Worm (Caenorhabditis elegans): ENCODE measurements around the gene spat-2.

spat-2 gene

DNA sequence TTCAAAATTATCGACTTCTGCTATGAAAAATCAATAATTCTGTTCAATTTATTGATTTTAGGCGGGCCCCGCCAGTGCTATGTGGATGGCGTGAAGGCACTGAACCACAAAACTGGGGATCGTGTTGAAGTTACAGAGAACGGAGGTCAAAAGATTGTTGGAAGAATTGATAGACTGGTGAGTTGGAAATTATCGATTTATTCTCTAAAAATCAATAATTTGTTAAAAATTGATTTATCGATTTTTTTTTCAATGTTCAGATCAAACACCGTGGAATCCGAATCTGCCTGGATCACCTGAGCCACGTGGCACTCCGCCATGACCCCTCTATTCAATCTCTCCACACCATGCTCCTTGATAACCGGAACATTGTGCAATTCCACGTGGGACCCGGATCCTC lies 33.5 kb downstream of the spat-2 start:
- TF ChIP-seq hmg-4 (GFP tag; optimal IDR thresholded peaks at IDR 0.05) (no peak), scrt-1 (GFP tag; IDR thresholded peaks at IDR 0.05) (no peak), tbx-37 (GFP tag; conservative IDR thresholded peaks at IDR 0.05) (no peak), hmbx-1 (tag; optimal IDR thresholded peaks at IDR 0.05) (no peak), tra-4 (tag; optimal IDR thresholded peaks at IDR 0.05) (no peak), flt-1 (GFP tag; IDR thresholded peaks at IDR 0.05) (no peak), ceh-36 (tag; optimal IDR thresholded peaks at IDR 0.05) (no peak), ama-1 (optimal IDR thresholded peaks at IDR 0.05) (no peak), aly-1 (tag; optimal IDR thresholded peaks at IDR 0.05) (no peak), hnd-1 (tag; optimal IDR thresholded peaks at IDR 0.05) (no peak), F13C5.2 (tag; optimal IDR thresholded peaks at IDR 0.05) (no peak), B0310.2 (tag; optimal IDR thresholded peaks at IDR 0.05) (no peak), ets-7 (tag; optimal IDR thresholded peaks at IDR 0.05) (no peak), sea-1 (GFP tag; conservative IDR thresholded peaks at IDR 0.05) (no peak), ceh-13 (GFP tag; optimal IDR thresholded peaks at IDR 0.05) (no peak), tbx-11 (GFP tag; IDR thresholded peaks at IDR 0.05) (no peak), pes-1 (GFP tag; IDR thresholded peaks at IDR 0.05) (no peak)

DNA sequence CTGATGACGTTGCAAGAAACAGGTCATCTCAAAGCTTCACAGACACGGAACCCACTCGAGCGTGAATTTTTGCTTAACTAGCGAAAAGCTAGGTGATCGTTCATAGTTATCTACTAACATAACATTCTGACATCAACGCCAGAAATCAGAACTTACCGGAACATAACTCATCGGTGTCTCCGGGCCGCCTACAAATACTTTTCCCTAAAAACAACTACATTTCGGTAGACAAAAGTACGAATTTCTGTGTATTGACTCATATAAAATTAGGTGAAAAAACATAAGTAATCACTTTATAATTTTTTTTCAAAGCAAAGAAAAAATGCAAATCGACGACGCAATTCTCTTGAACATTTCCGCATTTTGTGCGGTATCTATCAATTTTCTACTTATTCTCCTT lies 37.5 kb downstream of the spat-2 start, which contains the start of gene str-261:
str-261 (plus strand) TSS at position 301 of the 400 bp plus-strand sequence.
- TF ChIP-seq F13C5.2 (tag; optimal IDR thresholded peaks at IDR 0.05) (no peak), aly-1 (tag; optimal IDR thresholded peaks at IDR 0.05) (no peak), hnd-1 (tag; optimal IDR thresholded peaks at IDR 0.05) (no peak), hmg-4 (GFP tag; optimal IDR thresholded peaks at IDR 0.05) (no peak), ets-7 (tag; optimal IDR thresholded peaks at IDR 0.05) (no peak), scrt-1 (GFP tag; IDR thresholded peaks at IDR 0.05) (no peak), flt-1 (GFP tag; IDR thresholded peaks at IDR 0.05) (no peak), tbx-11 (GFP tag; IDR thresholded peaks at IDR 0.05) (no peak), ceh-36 (tag; optimal IDR thresholded peaks at IDR 0.05) (no peak), ceh-13 (GFP tag; optimal IDR thresholded peaks at IDR 0.05) (no peak), hmbx-1 (tag; optimal IDR thresholded peaks at IDR 0.05) (no peak), tra-4 (tag; optimal IDR thresholded peaks at IDR 0.05) (no peak), pes-1 (GFP tag; IDR thresholded peaks at IDR 0.05) (no peak), tbx-37 (GFP tag; conservative IDR thresholded peaks at IDR 0.05) (no peak), sea-1 (GFP tag; conservative IDR thresholded peaks at IDR 0.05) (no peak), B0310.2 (tag; optimal IDR thresholded peaks at IDR 0.05) (no peak), ama-1 (optimal IDR thresholded peaks at IDR 0.05) (no peak)

DNA sequence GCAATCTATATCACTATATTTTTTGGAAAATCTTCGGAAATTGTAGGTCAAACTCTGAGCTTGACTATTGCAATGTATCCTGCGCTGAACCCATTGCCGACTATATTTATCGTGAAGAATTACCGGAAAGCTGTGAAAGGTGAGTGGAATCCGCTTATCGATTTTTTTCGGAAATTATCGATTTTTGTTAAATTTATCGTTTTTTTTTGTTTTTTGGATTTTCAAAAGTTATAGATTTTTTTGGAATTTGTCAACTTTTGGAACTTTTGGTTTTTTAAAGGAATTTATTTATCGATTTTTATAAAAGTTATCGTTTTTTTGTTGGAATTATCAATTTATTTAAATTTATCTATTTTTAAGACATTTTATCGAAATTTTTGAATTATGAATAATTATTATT lies 40.0 kb downstream of the spat-2 start:
- TF ChIP-seq ama-1 (optimal IDR thresholded peaks at IDR 0.05) (no peak), tra-4 (tag; optimal IDR thresholded peaks at IDR 0.05) (no peak), B0310.2 (tag; optimal IDR thresholded peaks at IDR 0.05) (no peak), ceh-36 (tag; optimal IDR thresholded peaks at IDR 0.05) (no peak), pes-1 (GFP tag; IDR thresholded peaks at IDR 0.05) (no peak), hmbx-1 (tag; optimal IDR thresholded peaks at IDR 0.05) (no peak), hmg-4 (GFP tag; optimal IDR thresholded peaks at IDR 0.05) (no peak), ceh-13 (GFP tag; optimal IDR thresholded peaks at IDR 0.05) (no peak), tbx-37 (GFP tag; conservative IDR thresholded peaks at IDR 0.05) (no peak), hnd-1 (tag; optimal IDR thresholded peaks at IDR 0.05) (no peak), ets-7 (tag; optimal IDR thresholded peaks at IDR 0.05) (no peak)

DNA sequence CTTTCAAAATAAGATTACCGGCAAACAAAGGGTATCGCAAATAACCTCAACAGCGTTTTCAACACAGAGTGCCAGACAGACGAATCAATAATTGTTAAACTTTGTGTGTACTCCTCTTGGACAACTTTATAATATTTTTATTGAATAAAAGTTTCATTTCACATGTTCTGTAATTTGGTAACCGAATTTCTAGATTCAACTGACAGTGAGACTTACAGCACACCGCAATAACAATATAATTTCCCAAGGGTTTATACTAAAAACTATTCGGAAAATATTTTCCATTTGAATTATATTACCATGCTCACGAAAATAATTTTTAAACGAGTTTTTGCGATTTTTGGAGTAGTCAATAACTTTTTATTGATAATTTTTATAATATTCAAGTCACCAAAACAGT lies 40.7 kb downstream of the spat-2 start, which contains the start of gene str-246:
str-246 (plus strand) TSS at position 301 of the 400 bp plus-strand sequence.
- TF ChIP-seq scrt-1 (GFP tag; IDR thresholded peaks at IDR 0.05) (no peak), flt-1 (GFP tag; IDR thresholded peaks at IDR 0.05) (no peak), tbx-37 (GFP tag; conservative IDR thresholded peaks at IDR 0.05) (no peak), F13C5.2 (tag; optimal IDR thresholded peaks at IDR 0.05) (no peak), ceh-13 (GFP tag; optimal IDR thresholded peaks at IDR 0.05) (no peak), aly-1 (tag; optimal IDR thresholded peaks at IDR 0.05) (no peak), pes-1 (GFP tag; IDR thresholded peaks at IDR 0.05) (no peak), B0310.2 (tag; optimal IDR thresholded peaks at IDR 0.05) (no peak)

DNA sequence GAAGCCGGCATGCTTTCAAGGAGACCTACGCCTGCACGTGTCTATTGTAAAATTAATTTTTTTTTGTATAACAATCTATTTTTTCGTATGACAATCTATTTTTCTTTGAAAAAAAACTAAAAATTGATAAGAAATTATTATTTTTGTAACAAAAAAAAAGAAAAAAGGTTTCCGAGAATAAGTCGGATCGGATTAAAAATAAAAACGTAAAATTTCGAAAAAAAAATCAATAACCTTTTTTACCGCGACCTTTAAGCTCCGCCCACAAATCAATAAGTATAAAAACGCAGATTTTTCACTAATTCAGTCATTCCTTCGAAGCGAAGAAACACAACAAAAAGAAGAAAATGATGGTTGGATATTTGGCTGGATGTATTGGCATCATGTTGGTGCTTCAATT lies 42.7 kb downstream of the spat-2 start, which contains the start of gene W09D6.4:
W09D6.4 (plus strand) TSS at position 301 of the 400 bp plus-strand sequence.
- TF ChIP-seq hmg-4 (GFP tag; optimal IDR thresholded peaks at IDR 0.05), result no peak

DNA sequence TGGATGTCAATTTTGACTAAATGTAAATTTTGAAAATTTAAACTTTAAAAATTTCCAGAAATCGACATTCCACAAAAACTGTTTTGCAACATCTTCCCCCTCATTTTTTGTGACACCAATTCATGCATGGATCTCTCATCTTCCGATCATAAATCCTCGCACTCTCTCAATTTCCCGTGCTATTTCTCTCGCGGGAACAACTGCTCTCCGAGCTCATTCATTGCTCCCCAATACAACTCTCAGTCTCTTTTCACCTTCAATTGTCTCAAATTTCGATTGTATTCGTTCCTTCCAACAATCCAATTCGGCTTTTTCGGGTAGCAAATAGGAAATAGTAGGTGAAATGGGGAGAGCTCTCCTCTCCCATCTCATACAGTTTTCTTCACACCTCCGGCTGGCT lies 45.9 kb downstream of the spat-2 start:
- TF ChIP-seq hmbx-1 (tag; optimal IDR thresholded peaks at IDR 0.05) (no peak), F13C5.2 (tag; optimal IDR thresholded peaks at IDR 0.05) (no peak), ceh-36 (tag; optimal IDR thresholded peaks at IDR 0.05) (no peak), tbx-11 (GFP tag; IDR thresholded peaks at IDR 0.05) (no peak), tbx-37 (GFP tag; conservative IDR thresholded peaks at IDR 0.05) (no peak), tra-4 (tag; optimal IDR thresholded peaks at IDR 0.05) (no peak), aly-1 (tag; optimal IDR thresholded peaks at IDR 0.05) (no peak), ceh-13 (GFP tag; optimal IDR thresholded peaks at IDR 0.05) (no peak), hmg-4 (GFP tag; optimal IDR thresholded peaks at IDR 0.05) (no peak), ama-1 (optimal IDR thresholded peaks at IDR 0.05) (no peak), ets-7 (tag; optimal IDR thresholded peaks at IDR 0.05) (no peak), hnd-1 (tag; optimal IDR thresholded peaks at IDR 0.05) (no peak), pes-1 (GFP tag; IDR thresholded peaks at IDR 0.05) (no peak), sea-1 (GFP tag; conservative IDR thresholded peaks at IDR 0.05) (no peak), flt-1 (GFP tag; IDR thresholded peaks at IDR 0.05) (no peak), scrt-1 (GFP tag; IDR thresholded peaks at IDR 0.05) (no peak), B0310.2 (tag; optimal IDR thresholded peaks at IDR 0.05) (no peak)

DNA sequence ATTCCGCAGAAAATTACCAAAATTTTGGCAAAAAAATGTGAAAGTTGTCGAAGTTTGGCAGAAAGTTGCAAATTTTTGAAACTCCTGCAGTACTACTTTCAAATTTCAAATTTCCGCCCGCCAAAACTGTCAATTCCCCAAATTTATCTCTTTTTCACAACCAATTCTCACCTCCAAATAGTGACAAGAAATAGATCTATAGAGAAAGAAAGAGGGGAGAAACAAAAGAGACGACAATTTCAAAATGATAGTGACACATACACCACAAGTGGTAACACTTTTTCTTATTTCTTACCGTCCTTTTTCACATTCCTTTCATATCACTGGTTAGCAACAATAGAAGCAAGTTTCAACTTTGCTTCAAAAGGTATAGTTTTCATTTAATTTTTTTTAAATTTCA lies 47.3 kb downstream of the spat-2 start:
- no peak for TF ChIP-seq hnd-1 (tag; optimal IDR thresholded peaks at IDR 0.05)
- TF ChIP-seq B0310.2 (tag; optimal IDR thresholded peaks at IDR 0.05), result no peak
- no peak for TF ChIP-seq aly-1 (tag; optimal IDR thresholded peaks at IDR 0.05)

DNA sequence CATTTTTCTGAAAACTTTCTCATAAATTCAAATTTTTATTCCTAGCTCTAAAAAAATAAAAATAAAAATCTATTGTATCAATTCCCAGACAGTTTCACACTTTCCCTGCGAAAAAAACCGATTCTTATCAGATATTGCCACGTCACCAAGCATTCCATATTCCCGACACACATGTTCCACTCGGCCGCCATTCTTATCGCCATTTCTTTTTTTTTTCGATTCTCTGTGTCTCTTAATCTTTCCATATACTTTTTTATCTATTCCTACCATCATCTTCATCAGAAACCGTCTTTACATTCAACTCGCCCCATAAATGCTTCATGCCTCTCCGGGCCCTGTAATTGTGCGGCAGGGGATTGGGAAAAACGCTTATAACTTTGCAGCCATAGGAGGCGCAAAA lies 50.7 kb downstream of the spat-2 start:
- TF ChIP-seq tra-4 (tag; optimal IDR thresholded peaks at IDR 0.05) (no peak), ceh-36 (tag; optimal IDR thresholded peaks at IDR 0.05) (no peak), hmbx-1 (tag; optimal IDR thresholded peaks at IDR 0.05) (no peak), tbx-37 (GFP tag; conservative IDR thresholded peaks at IDR 0.05) (no peak), pes-1 (GFP tag; IDR thresholded peaks at IDR 0.05) (no peak), sea-1 (GFP tag; conservative IDR thresholded peaks at IDR 0.05) (no peak), ets-7 (tag; optimal IDR thresholded peaks at IDR 0.05) (no peak), scrt-1 (GFP tag; IDR thresholded peaks at IDR 0.05) (no peak), hnd-1 (tag; optimal IDR thresholded peaks at IDR 0.05) (no peak), flt-1 (GFP tag; IDR thresholded peaks at IDR 0.05) (no peak), hmg-4 (GFP tag; optimal IDR thresholded peaks at IDR 0.05) (no peak), tbx-11 (GFP tag; IDR thresholded peaks at IDR 0.05) (no peak), B0310.2 (tag; optimal IDR thresholded peaks at IDR 0.05) (no peak), ama-1 (optimal IDR thresholded peaks at IDR 0.05) (no peak), aly-1 (tag; optimal IDR thresholded peaks at IDR 0.05) (no peak), ceh-13 (GFP tag; optimal IDR thresholded peaks at IDR 0.05) (no peak), F13C5.2 (tag; optimal IDR thresholded peaks at IDR 0.05) (no peak)
